Fruit fly (Drosophila melanogaster): ENCODE measurements around the gene CG34159.

Gene CG34159

dm6 chr2L:10237725-10238446 is 33.8 kb upstream of the CG34159 start, which contains the start of gene mthl15 (continued):
- peak; percentile 38 for TF ChIP-seq CG12659 (GFP tag; optimal IDR thresholded peaks at IDR 0.05)
- TF ChIP-seq ems (GFP tag; optimal IDR thresholded peaks at IDR 0.05), result no peak
- peak; percentile 87 for TF ChIP-seq Meics (GFP tag; optimal IDR thresholded peaks at IDR 0.05)
- TF ChIP-seq Max (GFP tag; optimal IDR thresholded peaks at IDR 0.05), result no peak
- TF ChIP-seq wek (GFP tag; optimal IDR thresholded peaks at IDR 0.05), result peak; percentile 48
- no peak for TF ChIP-seq CG32767 (GFP tag; IDR thresholded peaks at IDR 0.05)
- TF ChIP-seq Hmr (GFP tag; optimal IDR thresholded peaks at IDR 0.05), result no peak
- TF ChIP-seq disco-r (GFP tag; optimal IDR thresholded peaks at IDR 0.05), result no peak
- TF ChIP-seq bowl (GFP tag; IDR thresholded peaks at IDR 0.05), result no peak
- TF ChIP-seq CG15696 (tag; optimal IDR thresholded peaks at IDR 0.05), result peak; percentile 34
- peak; percentile 72 for TF ChIP-seq Deaf1 (tag; optimal IDR thresholded peaks at IDR 0.05)
- peak; percentile 0 for TF ChIP-seq Kr (GFP tag; optimal IDR thresholded peaks at IDR 0.05)
- peak; percentile 51 for TF ChIP-seq fd64A (GFP tag; optimal IDR thresholded peaks at IDR 0.05)
- TF ChIP-seq CG30020 (tag; optimal IDR thresholded peaks at IDR 0.05), result no peak
- TF ChIP-seq Fer3 (tag; optimal IDR thresholded peaks at IDR 0.05), result no peak
- TF ChIP-seq CG8290 (GFP tag; optimal IDR thresholded peaks at IDR 0.05), result no peak
- TF ChIP-seq CG8290 (tag; optimal IDR thresholded peaks at IDR 0.05), result peak in 1 of 2 experiments; percentile 44
- peak; percentile 32 for TF ChIP-seq zen (tag; optimal IDR thresholded peaks at IDR 0.05)
- TF ChIP-seq CG17328 (GFP tag; IDR thresholded peaks at IDR 0.05), result 0 out of 2 replicates have a peak, but pooled peaks have one; percentile 29
- no peak for TF ChIP-seq CG12104 (GFP tag; optimal IDR thresholded peaks at IDR 0.05)
- no peak for TF ChIP-seq Poxn (GFP tag; IDR thresholded peaks at IDR 0.05)
- TF ChIP-seq CG10543 (GFP tag; optimal IDR thresholded peaks at IDR 0.05), result no peak
- no peak for TF ChIP-seq ap (GFP tag; IDR thresholded peaks at IDR 0.05)
- TF ChIP-seq cg (GFP tag; optimal IDR thresholded peaks at IDR 0.05), result peak; percentile 68
- TF ChIP-seq dpn (GFP tag; optimal IDR thresholded peaks at IDR 0.05), result no peak
- peak; percentile 34 for TF ChIP-seq dmrt11E (tag; optimal IDR thresholded peaks at IDR 0.05)
- no peak for TF ChIP-seq rib (GFP tag; IDR thresholded peaks at IDR 0.05)
- TF ChIP-seq CG4707 (GFP tag; optimal IDR thresholded peaks at IDR 0.05), result no peak
- TF ChIP-seq grau (tag; optimal IDR thresholded peaks at IDR 0.05), result no peak
- TF ChIP-seq CG7963 (GFP tag; IDR thresholded peaks at IDR 0.05; ENCODE audit: partially characterized antibody), result no peak
- TF ChIP-seq eve (GFP tag; optimal IDR thresholded peaks at IDR 0.05), result peak in 1 of 2 experiments; percentile 62
- no peak for TF ChIP-seq MBD-R2 (GFP tag; IDR thresholded peaks at IDR 0.05)
- TF ChIP-seq CG11723 (GFP tag; optimal IDR thresholded peaks at IDR 0.05), result peak; percentile 19
- no peak for TF ChIP-seq cwo (GFP tag; optimal IDR thresholded peaks at IDR 0.05)
- peak; percentile 30 for TF ChIP-seq ac (GFP tag; optimal IDR thresholded peaks at IDR 0.05)
- no peak for TF ChIP-seq CG5245 (GFP tag; optimal IDR thresholded peaks at IDR 0.05)
- TF ChIP-seq CG16813 (GFP tag; IDR thresholded peaks at IDR 0.05; ENCODE audit: partially characterized antibody), result no peak
- TF ChIP-seq Hr78 (GFP tag; optimal IDR thresholded peaks at IDR 0.05), result no peak
- TF ChIP-seq CoRest (tag; optimal IDR thresholded peaks at IDR 0.05), result no peak
- peak; percentile 69 for TF ChIP-seq CG15479 (GFP tag; optimal IDR thresholded peaks at IDR 0.05)
- no peak for TF ChIP-seq Scr (GFP tag; IDR thresholded peaks at IDR 0.05; ENCODE audit: partially characterized antibody)
- no peak for TF ChIP-seq dysf (GFP tag; IDR thresholded peaks at IDR 0.05)
- no peak for TF ChIP-seq trem (tag; optimal IDR thresholded peaks at IDR 0.05)
- no peak for TF ChIP-seq Chrac-16 (GFP tag; optimal IDR thresholded peaks at IDR 0.05)
- TF ChIP-seq bcd (GFP tag; optimal IDR thresholded peaks at IDR 0.05), result no peak
- no peak for TF ChIP-seq oc (tag; optimal IDR thresholded peaks at IDR 0.05)
- no peak for TF ChIP-seq CG7928 (GFP tag; optimal IDR thresholded peaks at IDR 0.05)
- no peak for TF ChIP-seq lilli (GFP tag; optimal IDR thresholded peaks at IDR 0.05)
- TF ChIP-seq lab (GFP tag; optimal IDR thresholded peaks at IDR 0.05), result no peak

All from whole organism, embryonic.